Worm (Caenorhabditis elegans) whole organism, L1 larva: ENCODE data around the gene cnep-1.
A peak's percentile ranks its signal among the peaks of the same experiment; 100 is the strongest.

Source experiments
- aly-2 ChIP-seq: fragments of 150-350 bp; optimal IDR thresholded peaks from 2 replicates; lab custom pipeline; 2014; ENCODE audit warnings: missing biosample characterization, missing genetic modification characterization
- ama-1 ChIP-seq: fragments of 150-350 bp; optimal IDR thresholded peaks from 2 replicates; lab custom pipeline; 2014
- ces-1 ChIP-seq: fragments of 150-350 bp; optimal IDR thresholded peaks from 2 replicates; lab custom pipeline; 2014; ENCODE audit warnings: missing biosample characterization, missing genetic modification reagents, missing genetic modification characterization
- efl-3 ChIP-seq: fragments of 200-800 bp; sonication (Bioruptor generic); optimal IDR thresholded peaks from 2 replicates; lab custom pipeline; 2018; ENCODE audit warnings: mild to moderate bottlenecking, missing genetic modification characterization, missing compliant biosample characterization
- egl-27 ChIP-seq, 2 experiments: fragments of 150-350 bp in 1 of 2; sonication (generic microtip); optimal IDR thresholded peaks; 3 replicates each; lab custom pipeline; 2017 to 2018; ENCODE audit warnings: missing biosample characterization in 2 of 2, missing genetic modification characterization in 2 of 2, missing genetic modification reagents in 2 of 2
- elt-3 ChIP-seq, 6 experiments: fragments of 150-350 bp in 1 of 6; sonication (generic microtip); optimal IDR thresholded peaks; 2 replicates each; lab custom pipeline; 2017 to 2018; ENCODE audit warnings: missing biosample characterization in 6 of 6, missing genetic modification characterization in 6 of 6, inconsistent platforms in 1 of 6
- fkh-10 ChIP-seq: sonication (generic microtip); optimal IDR thresholded peaks from 2 replicates; lab custom pipeline; 2017; ENCODE audit warnings: missing biosample characterization, missing genetic modification reagents, missing genetic modification characterization
- jun-1 ChIP-seq: fragments of 150-350 bp; optimal IDR thresholded peaks from 2 replicates; lab custom pipeline; 2014; ENCODE audit warnings: missing biosample characterization, missing genetic modification reagents, missing genetic modification characterization
- mab-9 ChIP-seq: fragments of 200-800 bp; sonication (Bioruptor generic); IDR thresholded peaks from 2 replicates; pipeline ENCODE4 v1.3.6; 2022; ENCODE audit warnings: missing genetic modification reagents, missing genetic modification characterization, missing compliant biosample characterization
- nhr-237 ChIP-seq: fragments of 150-350 bp; optimal IDR thresholded peaks from 2 replicates; lab custom pipeline; 2014; ENCODE audit warnings: missing biosample characterization, missing genetic modification characterization
- pqm-1 ChIP-seq: sonication (generic microtip); optimal IDR thresholded peaks from 3 replicates; lab custom pipeline; 2017; ENCODE audit warnings: missing biosample characterization, missing genetic modification characterization
- tbx-2 ChIP-seq: sonication (generic microtip); optimal IDR thresholded peaks from 2 replicates; lab custom pipeline; 2016; ENCODE audit warnings: missing genetic modification characterization, missing compliant biosample characterization

- no peak for TF ChIP-seq nhr-237
- no peak for TF ChIP-seq tbx-2 (tag; lab: Kevin White, UChicago)
- no peak for TF ChIP-seq ama-1 (lab: Kevin White, UChicago)
- TF ChIP-seq elt-3 (tag; optimal IDR thresholded peaks at IDR 0.05; lab: Kevin White, UChicago): no peak
- TF ChIP-seq pqm-1 (tag; lab: Kevin White, UChicago): no peak
- peak; percentile 28 for TF ChIP-seq fkh-10 (GFP tag; lab: Kevin White, UChicago)
- TF ChIP-seq mab-9 (GFP tag; lab: Robert Waterston, UW): no peak
- no peak for TF ChIP-seq ces-1 (GFP tag; lab: Kevin White, UChicago)
- no peak for TF ChIP-seq jun-1 (tag; lab: Kevin White, UChicago)
- TF ChIP-seq aly-2 (tag; lab: Kevin White, UChicago): no peak
- no peak for TF ChIP-seq egl-27 (tag; optimal IDR thresholded peaks at IDR 0.05; lab: Kevin White, UChicago)
- no peak for TF ChIP-seq efl-3 (GFP tag; lab: Kevin White, UChicago)
Measured at ce11 chrII:7326199-7326598, 16.1 kb downstream of the cnep-1 start.
